Fruit fly (Drosophila melanogaster) whole organism, embryonic: Measurements from ENCODE around the gene Frq2.

Experiments
- Ada2b ChIP-seq: fragments of 200-800 bp; sonication (Bioruptor generic); IDR thresholded peaks from 2 replicates; pipeline ENCODE4 v1.3.6; 2022; ENCODE audit warnings: missing biosample characterization, missing genetic modification characterization
- Blimp-1 ChIP-seq: fragments of 200-800 bp; sonication (Bioruptor generic); optimal IDR thresholded peaks from 3 replicates; lab custom pipeline; 2018; ENCODE audit warnings: missing biosample characterization, missing genetic modification characterization, mild to moderate bottlenecking, moderate library complexity, missing genetic modification reagents
- BtbVII ChIP-seq: fragments of 200-800 bp; sonication (Bioruptor generic); optimal IDR thresholded peaks from 3 replicates; lab custom pipeline; 2017; ENCODE audit warnings: missing biosample characterization, mild to moderate bottlenecking, missing genetic modification characterization
- CG11560 ChIP-seq: fragments of 200-800 bp; sonication (Bioruptor generic); IDR thresholded peaks from 3 replicates; pipeline ENCODE4 v1.3.6; 2022; ENCODE audit warnings: missing biosample characterization, missing genetic modification characterization
- CG12769 ChIP-seq: fragments of 200-800 bp; sonication (Bioruptor generic); optimal IDR thresholded peaks from 2 replicates; lab custom pipeline; 2019; ENCODE audit warnings: missing biosample characterization, mild to moderate bottlenecking, missing genetic modification characterization, moderate library complexity
- CG13287 ChIP-seq: fragments of 200-800 bp; sonication (Bioruptor generic); IDR thresholded peaks from 2 replicates; pipeline ENCODE4 v1.3.6; 2022; ENCODE audit warnings: missing biosample characterization, missing genetic modification characterization; ENCODE audit not compliant: partially characterized antibody
- CG15073 ChIP-seq: fragments of 200-800 bp; sonication (Bioruptor generic); optimal IDR thresholded peaks from 2 replicates; lab custom pipeline; 2016; ENCODE audit warnings: missing biosample characterization, missing genetic modification characterization
- CG15514 ChIP-seq: fragments of 200-800 bp; sonication (Bioruptor generic); optimal IDR thresholded peaks from 3 replicates; lab custom pipeline; 2017; ENCODE audit warnings: missing biosample characterization, missing genetic modification characterization, mild to moderate bottlenecking, moderate library complexity, missing genetic modification reagents
- CG16863 ChIP-seq: fragments of 200-800 bp; sonication (Bioruptor generic); optimal IDR thresholded peaks from 3 replicates; lab custom pipeline; 2016; ENCODE audit warnings: missing biosample characterization, missing genetic modification characterization
- CG17829 ChIP-seq: fragments of 200-800 bp; optimal IDR thresholded peaks from 2 replicates; lab custom pipeline; 2019; ENCODE audit warnings: missing biosample characterization, mild to moderate bottlenecking, missing genetic modification characterization, moderate library complexity
- CG18262 ChIP-seq: fragments of 200-800 bp; optimal IDR thresholded peaks from 3 replicates; lab custom pipeline; 2019; ENCODE audit warnings: missing biosample characterization, mild to moderate bottlenecking, missing genetic modification characterization, moderate library complexity
- CG2202 ChIP-seq: fragments of 200-800 bp; sonication (Bioruptor generic); optimal IDR thresholded peaks from 2 replicates; lab custom pipeline; 2018; ENCODE audit warnings: missing biosample characterization, mild to moderate bottlenecking, missing genetic modification characterization
- CG31441 ChIP-seq: fragments of 200-800 bp; sonication (Bioruptor generic); IDR thresholded peaks from 2 replicates; pipeline ENCODE4 v1.3.6; 2022; ENCODE audit warnings: missing biosample characterization, missing genetic modification characterization
- CG7928 ChIP-seq: fragments of 200-800 bp; sonication (Bioruptor generic); optimal IDR thresholded peaks from 2 replicates; lab custom pipeline; 2017; ENCODE audit warnings: missing biosample characterization, mild to moderate bottlenecking, missing genetic modification characterization
- CG8359 ChIP-seq: fragments of 200-800 bp; sonication (Bioruptor generic); optimal IDR thresholded peaks from 2 replicates; lab custom pipeline; 2017; ENCODE audit warnings: missing biosample characterization, mild to moderate bottlenecking, missing genetic modification characterization, borderline replicate concordance
- CoRest ChIP-seq: fragments of 200-800 bp; sonication (Bioruptor generic); optimal IDR thresholded peaks from 3 replicates; lab custom pipeline; 2018; ENCODE audit warnings: missing biosample characterization, mild to moderate bottlenecking, missing genetic modification characterization, moderate library complexity
- CrebB ChIP-seq: fragments of 200-800 bp; sonication (Bioruptor generic); optimal IDR thresholded peaks from 3 replicates; lab custom pipeline; 2018; ENCODE audit warnings: missing biosample characterization, mild to moderate bottlenecking, missing genetic modification characterization
- Ets97D ChIP-seq: fragments of 200-800 bp; sonication (Bioruptor generic); optimal IDR thresholded peaks from 3 replicates; lab custom pipeline; 2016; ENCODE audit warnings: missing biosample characterization, missing genetic modification characterization
- H15 ChIP-seq: fragments of 200-800 bp; sonication (Bioruptor generic); IDR thresholded peaks from 3 replicates; pipeline ENCODE4 v1.3.6; 2022; ENCODE audit warnings: missing biosample characterization, missing genetic modification characterization
- HmgZ ChIP-seq: fragments of 200-800 bp; sonication (Bioruptor generic); optimal IDR thresholded peaks from 2 replicates; lab custom pipeline; 2018; ENCODE audit warnings: missing biosample characterization, mild to moderate bottlenecking, missing genetic modification characterization
- Hr51 ChIP-seq, 2 experiments: fragments of 200-800 bp; sonication (Bioruptor generic); optimal IDR thresholded peaks; 2 replicates in 1 of 2; 3 replicates in 1 of 2; lab custom pipeline; 2016 to 2018; ENCODE audit warnings: missing biosample characterization in 2 of 2, missing genetic modification characterization in 2 of 2, mild to moderate bottlenecking in 1 of 2, moderate library complexity in 1 of 2
- Mad ChIP-seq: fragments of 200-800 bp; sonication (Bioruptor generic); optimal IDR thresholded peaks from 2 replicates; lab custom pipeline; 2016; ENCODE audit warnings: missing biosample characterization, missing genetic modification characterization
- NFAT ChIP-seq: fragments of 200-800 bp; sonication (Bioruptor generic); IDR thresholded peaks from 2 replicates; pipeline ENCODE4 v1.3.6; 2022; ENCODE audit warnings: missing biosample characterization, missing genetic modification characterization
- Sry-β ChIP-seq: fragments of 200-800 bp; sonication (Bioruptor generic); optimal IDR thresholded peaks from 2 replicates; lab custom pipeline; 2018; ENCODE audit warnings: missing biosample characterization, mild to moderate bottlenecking, missing genetic modification characterization, moderate library complexity
- Sry-δ ChIP-seq: fragments of 200-800 bp; sonication (Bioruptor generic); optimal IDR thresholded peaks from 2 replicates; lab custom pipeline; 2016; ENCODE audit warnings: missing biosample characterization, missing genetic modification characterization
- Ssrp ChIP-seq: fragments of 200-800 bp; sonication (Bioruptor generic); optimal IDR thresholded peaks from 2 replicates; lab custom pipeline; 2018; ENCODE audit warnings: missing biosample characterization, mild to moderate bottlenecking, missing genetic modification characterization, moderate library complexity
- Xrp1 ChIP-seq: fragments of 200-800 bp; sonication (Bioruptor generic); IDR thresholded peaks from 2 replicates; pipeline ENCODE4 v1.3.6; 2022; ENCODE audit warnings: missing biosample characterization, missing genetic modification characterization
- cad ChIP-seq: fragments of >200 bp; optimal IDR thresholded peaks from 2 replicates; lab custom pipeline; 2017; ENCODE audit warnings: missing biosample characterization, missing genetic modification characterization
- da ChIP-seq: fragments of 200-800 bp; sonication (Bioruptor generic); optimal IDR thresholded peaks from 2 replicates; lab custom pipeline; 2016; ENCODE audit warnings: missing biosample characterization, missing genetic modification characterization
- dysf ChIP-seq: fragments of 200-800 bp; sonication (Bioruptor generic); IDR thresholded peaks from 3 replicates; pipeline ENCODE4 v1.3.6; 2022; ENCODE audit warnings: missing biosample characterization, missing genetic modification characterization
- ems ChIP-seq: fragments of 200-800 bp; sonication (Bioruptor generic); optimal IDR thresholded peaks from 3 replicates; lab custom pipeline; 2016; ENCODE audit warnings: missing biosample characterization, missing genetic modification characterization
- esg ChIP-seq: fragments of 200-800 bp; sonication (Bioruptor generic); conservative IDR thresholded peaks from 2 replicates; pipeline ENCODE4 v1.3.6; 2022; ENCODE audit warnings: missing biosample characterization, missing genetic modification characterization
- gcm ChIP-seq: fragments of 200-800 bp; sonication (Bioruptor generic); optimal IDR thresholded peaks from 2 replicates; lab custom pipeline; 2019; ENCODE audit warnings: missing biosample characterization, mild to moderate bottlenecking, missing genetic modification characterization, moderate library complexity
- gro ChIP-seq: fragments of 200-800 bp; sonication (Bioruptor generic); optimal IDR thresholded peaks from 2 replicates; lab custom pipeline; 2016; ENCODE audit warnings: missing biosample characterization, missing genetic modification characterization
- gt ChIP-seq: fragments of 200-800 bp; sonication (Bioruptor generic); IDR thresholded peaks from 2 replicates; pipeline ENCODE4 v1.3.6; 2022; ENCODE audit warnings: missing biosample characterization, missing genetic modification characterization
- ham ChIP-seq: fragments of 200-800 bp; sonication (Bioruptor generic); IDR thresholded peaks from 2 replicates; pipeline ENCODE4 v1.3.6; 2022; ENCODE audit warnings: missing biosample characterization, missing genetic modification characterization
- hbn ChIP-seq: fragments of 200-800 bp; sonication (Bioruptor generic); IDR thresholded peaks from 2 replicates; pipeline ENCODE4 v1.3.6; 2022; ENCODE audit warnings: missing biosample characterization, missing genetic modification characterization; ENCODE audit not compliant: partially characterized antibody
- onecut ChIP-seq: fragments of 200-800 bp; sonication (Bioruptor generic); IDR thresholded peaks from 2 replicates; pipeline ENCODE4 v1.3.6; 2022; ENCODE audit warnings: missing biosample characterization, missing genetic modification characterization
- org-1 ChIP-seq: fragments of 200-800 bp; sonication (Bioruptor generic); optimal IDR thresholded peaks from 2 replicates; lab custom pipeline; 2017; ENCODE audit warnings: missing biosample characterization, missing genetic modification characterization
- pho ChIP-seq: fragments of 200-800 bp; sonication (Bioruptor generic); optimal IDR thresholded peaks from 2 replicates; lab custom pipeline; 2016; ENCODE audit warnings: missing biosample characterization, missing genetic modification characterization
- psq ChIP-seq: fragments of 200-800 bp; sonication (Bioruptor generic); optimal IDR thresholded peaks from 2 replicates; lab custom pipeline; 2017; ENCODE audit warnings: missing biosample characterization, missing genetic modification characterization
- repo ChIP-seq: fragments of 200-800 bp; sonication (Bioruptor generic); optimal IDR thresholded peaks from 2 replicates; lab custom pipeline; 2016; ENCODE audit warnings: missing biosample characterization, missing genetic modification characterization
- row ChIP-seq: fragments of 200-800 bp; sonication (Bioruptor generic); IDR thresholded peaks from 3 replicates; pipeline ENCODE4 v1.3.6; 2022; ENCODE audit warnings: missing biosample characterization, missing genetic modification characterization
- sc ChIP-seq, 3 experiments: fragments of >200 bp in 2 of 3; fragments of 200-800 bp in 1 of 3; sonication (Bioruptor generic) in 1 of 3; optimal IDR thresholded peaks; 2 replicates in 2 of 3; 3 replicates in 1 of 3; lab custom pipeline; 2017; ENCODE audit warnings: mild to moderate bottlenecking in 1 of 3, missing biosample characterization in 1 of 3, missing genetic modification characterization in 1 of 3, missing genetic modification reagents in 1 of 3
- scrt ChIP-seq: fragments of 200-800 bp; sonication (Bioruptor generic); optimal IDR thresholded peaks from 2 replicates; lab custom pipeline; 2018; ENCODE audit warnings: missing biosample characterization, mild to moderate bottlenecking, missing genetic modification characterization, moderate library complexity
- shn ChIP-seq: fragments of 200-800 bp; sonication (Bioruptor generic); optimal IDR thresholded peaks from 3 replicates; lab custom pipeline; 2016; ENCODE audit warnings: missing biosample characterization, missing genetic modification characterization
- sim ChIP-seq: fragments of 200-800 bp; sonication (Bioruptor generic); IDR thresholded peaks from 2 replicates; pipeline ENCODE4 v1.3.6; 2022; ENCODE audit warnings: missing biosample characterization, missing genetic modification characterization
- sima ChIP-seq: fragments of 200-800 bp; sonication (Bioruptor generic); optimal IDR thresholded peaks from 2 replicates; lab custom pipeline; 2016; ENCODE audit warnings: missing biosample characterization, missing genetic modification characterization
- sr ChIP-seq: fragments of 200-800 bp; sonication (Bioruptor generic); IDR thresholded peaks from 3 replicates; pipeline ENCODE4 v1.3.6; 2022; ENCODE audit warnings: missing biosample characterization, missing genetic modification characterization
- wdn ChIP-seq: fragments of 200-800 bp; sonication (Bioruptor generic); IDR thresholded peaks from 2 replicates; pipeline ENCODE4 v1.3.6; 2022; ENCODE audit warnings: missing biosample characterization, missing genetic modification characterization

Frq2 gene

DNA sequence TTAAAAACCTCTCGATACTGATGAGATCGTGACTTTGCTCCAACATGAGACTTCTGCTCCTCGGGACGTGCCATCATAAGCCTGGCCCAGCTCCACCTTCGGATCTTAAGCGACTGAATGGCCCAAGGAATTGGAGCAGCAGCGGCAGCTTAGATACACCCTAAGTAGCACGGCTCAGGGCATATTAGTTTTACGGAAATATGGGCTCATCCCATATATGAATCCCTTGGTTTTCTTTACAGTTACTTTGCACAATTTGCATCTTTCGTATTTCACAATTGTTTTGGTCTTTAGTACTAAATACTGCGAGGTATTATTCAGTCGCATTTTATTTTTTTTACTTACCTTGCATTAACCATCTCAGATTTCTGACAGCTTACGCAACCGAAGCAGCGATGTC lies 27.6 kb downstream of the Frq2 start, which contains the start of gene Hesr (continued):
- TF ChIP-seq sim (GFP tag; lab: Robert Waterston, UW): no peak
- no peak for TF ChIP-seq psq
- no peak for TF ChIP-seq org-1 (GFP tag; lab: Kevin White, UChicago)
- TF ChIP-seq wdn (GFP tag; lab: Robert Waterston, UW): no peak
- TF ChIP-seq ems: no peak

DNA sequence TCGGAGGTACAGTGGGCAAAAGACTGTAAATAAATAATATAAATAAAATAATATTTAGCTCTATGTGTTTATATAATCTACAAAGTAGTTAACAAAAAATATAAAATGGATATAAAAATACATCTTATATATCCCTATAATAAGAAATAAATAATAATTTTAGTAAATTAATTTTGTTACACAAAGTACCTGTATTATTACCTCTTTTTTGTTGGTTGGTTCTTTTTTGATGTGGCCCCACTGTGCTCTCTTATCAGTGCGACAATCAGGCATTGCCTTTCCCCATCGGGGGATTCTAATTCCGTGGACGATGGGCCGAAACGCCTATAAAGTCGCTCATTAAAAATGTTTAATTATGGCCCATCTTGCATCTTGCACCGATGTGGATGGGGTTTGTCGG lies 30.1 kb downstream of the Frq2 start:
- TF ChIP-seq wdn (GFP tag; lab: Robert Waterston, UW) (no peak), sr (GFP tag; lab: Robert Waterston, UW) (no peak), CG17829 (tag; lab: Kevin White, UChicago) (peak; percentile 46), CG8359 (GFP tag; lab: Kevin White, UChicago) (no peak), CG13287 (GFP tag; lab: Robert Waterston, UW) (no peak), onecut (no peak), CG2202 (tag; lab: Kevin White, UChicago) (no peak), pho (GFP tag; lab: Kevin White, UChicago) (no peak), Hr51 (GFP tag; optimal IDR thresholded peaks at IDR 0.05; lab: Kevin White, UChicago) (no peak), dysf (GFP tag; lab: Robert Waterston, UW) (no peak), NFAT (GFP tag; lab: Robert Waterston, UW) (no peak), BtbVII (GFP tag; lab: Kevin White, UChicago) (no peak), HmgZ (no peak), Xrp1 (GFP tag; lab: Robert Waterston, UW) (peak; percentile 56; the same call in 1 of the 2 replicates), esg (no peak), sc (optimal IDR thresholded peaks at IDR 0.05; lab: Kevin White, UChicago) (no peak), sc (GFP tag; optimal IDR thresholded peaks at IDR 0.05; lab: Kevin White, UChicago) (peak; percentile 14), H15 (GFP tag; lab: Robert Waterston, UW) (no peak), Ssrp (tag; lab: Kevin White, UChicago) (peak; percentile 33), hbn (no peak), sima (no peak), scrt (GFP tag; lab: Kevin White, UChicago) (no peak), da (no peak), cad (no peak), shn (GFP tag; lab: Kevin White, UChicago) (no peak), Mad (GFP tag; lab: Kevin White, UChicago) (no peak), CG18262 (tag; lab: Kevin White, UChicago) (peak; percentile 84), gt (GFP tag; lab: Robert Waterston, UW) (no peak), CoRest (tag; lab: Kevin White, UChicago) (peak; percentile 36), Ada2b (GFP tag; lab: Robert Waterston, UW) (no peak), gcm (GFP tag; lab: Kevin White, UChicago) (no peak), CG15073 (GFP tag; lab: Kevin White, UChicago) (no peak), gro (GFP tag; lab: Kevin White, UChicago) (no peak), Sry-β (GFP tag; lab: Kevin White, UChicago) (no peak), repo (GFP tag; lab: Kevin White, UChicago) (no peak), CG16863 (GFP tag; lab: Kevin White, UChicago) (no peak), CG7928 (no peak), Ets97D (no peak), Sry-δ (GFP tag; lab: Kevin White, UChicago) (no peak), CG12769 (tag; lab: Kevin White, UChicago) (no peak), Blimp-1 (GFP tag; lab: Kevin White, UChicago) (no peak), CG11560 (no peak), row (GFP tag; lab: Robert Waterston, UW) (peak; percentile 57), CrebB (tag; lab: Kevin White, UChicago) (no peak), CG15514 (no peak), ham (GFP tag; lab: Robert Waterston, UW) (no peak), CG31441 (GFP tag; lab: Robert Waterston, UW) (peak; percentile 49; the same call in 1 of the 2 replicates)
